Worm (Caenorhabditis elegans) whole organism, young adult: Measurements from ENCODE around the gene gid-2.

ENCODE experiments used
- B0019.2 ChIP-seq: fragments of 200-800 bp; sonication (Bioruptor generic); conservative IDR thresholded peaks from 2 replicates; pipeline ENCODE4 v1.3.6; 2022; ENCODE audit warnings: missing genetic modification reagents, missing genetic modification characterization, missing compliant biosample characterization
- F22D6.2 ChIP-seq: sonication (generic microtip); optimal IDR thresholded peaks from 2 replicates; lab custom pipeline; 2016; ENCODE audit warnings: mild to moderate bottlenecking, missing genetic modification characterization, missing compliant biosample characterization
- F23B12.7 ChIP-seq: sonication (generic microtip); optimal IDR thresholded peaks from 2 replicates; lab custom pipeline; 2017; ENCODE audit warnings: missing genetic modification characterization, mild to moderate bottlenecking, missing compliant biosample characterization, antibody characterized with exemption, moderate library complexity; ENCODE audit not compliant: insufficient read depth
- F57A8.1 ChIP-seq: fragments of 200-800 bp; sonication (Bioruptor generic); optimal IDR thresholded peaks from 2 replicates; lab custom pipeline; 2018; ENCODE audit warnings: mild to moderate bottlenecking, missing genetic modification characterization, moderate library complexity, missing compliant biosample characterization
- K11D2.4 ChIP-seq: fragments of 200-800 bp; sonication (Bioruptor generic); IDR thresholded peaks from 2 replicates; pipeline ENCODE4 v1.3.6; 2022; ENCODE audit warnings: missing genetic modification reagents, missing genetic modification characterization, missing compliant biosample characterization
- K12H6.12 ChIP-seq: fragments of 200-800 bp; sonication (Bioruptor generic); optimal IDR thresholded peaks from 2 replicates; lab custom pipeline; 2018; ENCODE audit warnings: mild to moderate bottlenecking, missing genetic modification characterization, missing compliant biosample characterization
- T07F8.4 ChIP-seq: sonication (generic microtip); optimal IDR thresholded peaks from 2 replicates; lab custom pipeline; 2016; ENCODE audit warnings: mild to moderate bottlenecking, missing genetic modification characterization, moderate library complexity, missing compliant biosample characterization
- T26A5.8 ChIP-seq: sonication (generic microtip); optimal IDR thresholded peaks from 2 replicates; lab custom pipeline; 2016; ENCODE audit warnings: missing genetic modification characterization, missing compliant biosample characterization
- Y67H2A.10 ChIP-seq: fragments of 200-800 bp; sonication (Bioruptor generic); conservative IDR thresholded peaks from 2 replicates; pipeline ENCODE4 v1.3.6; 2022; ENCODE audit warnings: missing genetic modification reagents, missing genetic modification characterization, missing compliant biosample characterization
- Y95B8A.8 ChIP-seq: fragments of 200-800 bp; sonication (Bioruptor generic); IDR thresholded peaks from 2 replicates; pipeline ENCODE4 v1.3.6; 2022; ENCODE audit warnings: missing genetic modification reagents, missing genetic modification characterization, missing compliant biosample characterization
- ZK185.1 ChIP-seq: sonication (generic microtip); optimal IDR thresholded peaks from 2 replicates; lab custom pipeline; 2016; ENCODE audit warnings: mild to moderate bottlenecking, missing genetic modification characterization, missing compliant biosample characterization; ENCODE audit not compliant: poor library complexity, severe bottlenecking
- attf-5 ChIP-seq: fragments of 200-800 bp; sonication (Bioruptor generic); optimal IDR thresholded peaks from 2 replicates; lab custom pipeline; 2018; ENCODE audit warnings: mild to moderate bottlenecking, missing genetic modification characterization, missing compliant biosample characterization
- cebp-2 ChIP-seq: fragments of 200-800 bp; sonication (Bioruptor generic); IDR thresholded peaks from 2 replicates; pipeline ENCODE4 v1.3.6; 2022; ENCODE audit warnings: missing genetic modification characterization, missing compliant biosample characterization
- ceh-100 ChIP-seq: fragments of 200-800 bp; sonication (Bioruptor generic); IDR thresholded peaks from 2 replicates; pipeline ENCODE4 v1.3.6; 2022; ENCODE audit warnings: missing genetic modification reagents, missing genetic modification characterization, missing compliant biosample characterization
- die-1 ChIP-seq: sonication (generic microtip); optimal IDR thresholded peaks from 2 replicates; lab custom pipeline; 2016; ENCODE audit warnings: missing genotype, mild to moderate bottlenecking, missing genetic modification characterization, missing compliant biosample characterization
- efl-1 ChIP-seq: fragments of 150-350 bp; optimal IDR thresholded peaks from 2 replicates; lab custom pipeline; 2014; ENCODE audit warnings: missing biosample characterization, missing genetic modification reagents, missing genetic modification characterization
- egl-18 ChIP-seq: fragments of 200-800 bp; sonication (Bioruptor generic); IDR thresholded peaks from 2 replicates; pipeline ENCODE4 v1.3.6; 2022; ENCODE audit warnings: missing genetic modification reagents, missing genetic modification characterization, missing compliant biosample characterization
- ets-4 ChIP-seq: fragments of 200-800 bp; sonication (Bioruptor generic); optimal IDR thresholded peaks from 2 replicates; lab custom pipeline; 2018; ENCODE audit warnings: mild to moderate bottlenecking, missing genetic modification characterization, missing compliant biosample characterization
- hmg-1.2 ChIP-seq: fragments of 200-800 bp; sonication (Bioruptor generic); IDR thresholded peaks from 2 replicates; pipeline ENCODE4 v1.3.6; 2022; ENCODE audit warnings: missing genetic modification reagents, missing genetic modification characterization, missing compliant biosample characterization
- hmg-20 ChIP-seq: fragments of 200-800 bp; sonication (Bioruptor generic); IDR thresholded peaks from 2 replicates; pipeline ENCODE4 v1.3.6; 2022; ENCODE audit warnings: missing genetic modification reagents, missing genetic modification characterization, missing compliant biosample characterization
- hrde-1 ChIP-seq: sonication (generic microtip); optimal IDR thresholded peaks from 2 replicates; lab custom pipeline; 2016; ENCODE audit warnings: missing genetic modification characterization, mild to moderate bottlenecking, missing compliant biosample characterization, moderate library complexity, missing genotype, missing genetic modification reagents, borderline replicate concordance
- lin-40 ChIP-seq: sonication (generic microtip); optimal IDR thresholded peaks from 2 replicates; lab custom pipeline; 2016; ENCODE audit warnings: missing genetic modification characterization, mild to moderate bottlenecking, missing compliant biosample characterization, missing genotype, missing genetic modification reagents
- madf-6 ChIP-seq: fragments of 200-800 bp; sonication (Bioruptor generic); IDR thresholded peaks from 2 replicates; pipeline ENCODE4 v1.3.6; 2022; ENCODE audit warnings: missing genetic modification reagents, missing genetic modification characterization, missing compliant biosample characterization
- madf-8 ChIP-seq: fragments of 200-800 bp; sonication (Bioruptor generic); conservative IDR thresholded peaks from 2 replicates; pipeline ENCODE4 v1.3.6; 2022; ENCODE audit warnings: missing genetic modification reagents, missing genetic modification characterization, missing compliant biosample characterization
- mes-4 ChIP-seq: sonication (generic microtip); optimal IDR thresholded peaks from 2 replicates; lab custom pipeline; 2016; ENCODE audit warnings: missing genotype, missing genetic modification characterization, missing compliant biosample characterization
- nfya-2 ChIP-seq: fragments of 200-800 bp; sonication (Bioruptor generic); IDR thresholded peaks from 2 replicates; pipeline ENCODE4 v1.3.6; 2022; ENCODE audit warnings: missing genetic modification reagents, missing genetic modification characterization, missing compliant biosample characterization
- nfyb-1 ChIP-seq: fragments of 200-800 bp; sonication (Bioruptor generic); IDR thresholded peaks from 2 replicates; pipeline ENCODE4 v1.3.6; 2022; ENCODE audit warnings: missing genetic modification reagents, missing genetic modification characterization, missing compliant biosample characterization
- nhr-120 ChIP-seq: fragments of 200-800 bp; sonication (Bioruptor generic); IDR thresholded peaks from 2 replicates; pipeline ENCODE4 v1.3.6; 2022; ENCODE audit warnings: missing genetic modification characterization, missing compliant biosample characterization
- nhr-179 ChIP-seq: sonication (generic microtip); optimal IDR thresholded peaks from 2 replicates; lab custom pipeline; 2016; ENCODE audit warnings: mild to moderate bottlenecking, missing genetic modification characterization, missing compliant biosample characterization
- nhr-80 ChIP-seq: sonication (generic microtip); optimal IDR thresholded peaks from 2 replicates; lab custom pipeline; 2016; ENCODE audit warnings: missing genetic modification characterization, missing compliant biosample characterization
- nhr-90 ChIP-seq: sonication (generic microtip); optimal IDR thresholded peaks from 2 replicates; lab custom pipeline; 2016; ENCODE audit warnings: missing genotype, mild to moderate bottlenecking, missing genetic modification characterization, missing compliant biosample characterization
- pha-4 ChIP-seq: fragments of 150-350 bp; sonication (generic microtip); optimal IDR thresholded peaks from 2 replicates; lab custom pipeline; 2014; ENCODE audit warnings: missing biosample characterization, missing genetic modification reagents, missing genetic modification characterization
- rec-8 ChIP-seq, 2 experiments: sonication (generic microtip); optimal IDR thresholded peaks; 2 replicates each; lab custom pipeline; 2016; ENCODE audit warnings: mild to moderate bottlenecking in 2 of 2, missing genetic modification characterization in 2 of 2, missing genetic modification reagents in 2 of 2, missing genotype in 2 of 2, missing biosample characterization in 1 of 2, missing compliant biosample characterization in 1 of 2, moderate library complexity in 1 of 2
- repo-1 ChIP-seq: sonication (generic microtip); optimal IDR thresholded peaks from 2 replicates; lab custom pipeline; 2017; ENCODE audit warnings: mild to moderate bottlenecking, missing genetic modification characterization, missing compliant biosample characterization
- snpc-3.4 ChIP-seq: sonication (generic microtip); optimal IDR thresholded peaks from 2 replicates; lab custom pipeline; 2017; ENCODE audit warnings: missing genetic modification characterization, mild to moderate bottlenecking, missing compliant biosample characterization, antibody characterized with exemption, moderate library complexity, missing genotype, missing genetic modification reagents
- snpc-4 ChIP-seq, 5 experiments: fragments of 150-350 bp in 1 of 5; sonication (generic microtip) in 4 of 5; optimal IDR thresholded peaks; 2 replicates each; lab custom pipeline; 2014 to 2018; ENCODE audit warnings: missing genetic modification characterization in 5 of 5, missing biosample characterization in 3 of 5, antibody characterized with exemption in 2 of 5, mild to moderate bottlenecking in 2 of 5, missing compliant biosample characterization in 2 of 5, missing genotype in 2 of 5, moderate library complexity in 2 of 5, missing genetic modification reagents in 1 of 5
- sptf-2 ChIP-seq: fragments of 200-800 bp; sonication (Bioruptor generic); optimal IDR thresholded peaks from 2 replicates; lab custom pipeline; 2018; ENCODE audit warnings: mild to moderate bottlenecking, missing genetic modification characterization, missing compliant biosample characterization
- tbp1 ChIP-seq: fragments of 200-800 bp; sonication (Bioruptor generic); optimal IDR thresholded peaks from 2 replicates; lab custom pipeline; 2018; ENCODE audit warnings: mild to moderate bottlenecking, missing genetic modification characterization, missing compliant biosample characterization
- xnd-1 ChIP-seq: sonication (generic microtip); optimal IDR thresholded peaks from 2 replicates; lab custom pipeline; 2016; ENCODE audit warnings: missing genotype, missing genetic modification reagents, missing genetic modification characterization, missing compliant biosample characterization
- zfh-2 ChIP-seq: fragments of 200-800 bp; sonication (Bioruptor generic); conservative IDR thresholded peaks from 2 replicates; pipeline ENCODE4 v1.3.6; 2022; ENCODE audit warnings: missing genetic modification reagents, missing genetic modification characterization, missing compliant biosample characterization
- ztf-22 ChIP-seq: fragments of 200-800 bp; sonication (Bioruptor generic); optimal IDR thresholded peaks from 2 replicates; lab custom pipeline; 2018; ENCODE audit warnings: mild to moderate bottlenecking, missing genetic modification characterization, moderate library complexity, missing compliant biosample characterization
- ztf-26 ChIP-seq: sonication (generic microtip); optimal IDR thresholded peaks from 2 replicates; lab custom pipeline; 2017; ENCODE audit warnings: missing genetic modification characterization, missing compliant biosample characterization

The gid-2 gene

ce11 chrX:2382227-2382626 is 56.5 kb downstream of the gid-2 start (continued):
- TF ChIP-seq hmg-1.2 (GFP tag; lab: Robert Waterston, UW): peak; percentile 33
- TF ChIP-seq K12H6.12: peak; percentile 3
- no peak for TF ChIP-seq B0019.2 (GFP tag; lab: Robert Waterston, UW)
- no peak for TF ChIP-seq nfyb-1 (GFP tag; lab: Robert Waterston, UW)
- TF ChIP-seq lin-40 (tag; lab: Kevin White, UChicago): peak; percentile 54
- TF ChIP-seq zfh-2 (GFP tag; lab: Robert Waterston, UW): no peak
- TF ChIP-seq T07F8.4 (tag; lab: Kevin White, UChicago): no peak
- TF ChIP-seq die-1 (tag; lab: Kevin White, UChicago): no peak
- TF ChIP-seq hmg-20 (GFP tag; lab: Robert Waterston, UW): no peak
- TF ChIP-seq attf-5: peak; percentile 1
- TF ChIP-seq egl-18 (GFP tag; lab: Robert Waterston, UW): no peak
- no peak for TF ChIP-seq pha-4
- TF ChIP-seq nhr-90 (tag; lab: Kevin White, UChicago): no peak
- TF ChIP-seq madf-8 (GFP tag; lab: Robert Waterston, UW): no peak
- no peak for TF ChIP-seq ceh-100 (GFP tag; lab: Robert Waterston, UW)
- no peak for TF ChIP-seq F23B12.7
- no peak for TF ChIP-seq repo-1 (tag; lab: Kevin White, UChicago)
- no peak for TF ChIP-seq K11D2.4 (GFP tag; lab: Robert Waterston, UW)
- TF ChIP-seq ZK185.1: peak; percentile 29
- TF ChIP-seq ztf-26: peak; percentile 32

- TF ChIP-seq ztf-22 (GFP tag; lab: Kevin White, UChicago): no peak
- no peak for TF ChIP-seq ZK185.1
- TF ChIP-seq mes-4: no peak
- no peak for TF ChIP-seq hrde-1 (tag; lab: Kevin White, UChicago)
- no peak for TF ChIP-seq rec-8 (tag; optimal IDR thresholded peaks at IDR 0.05; lab: Kevin White, UChicago)
- TF ChIP-seq nhr-179 (tag; lab: Kevin White, UChicago): no peak
- no peak for TF ChIP-seq F22D6.2 (tag; lab: Kevin White, UChicago)
- no peak for TF ChIP-seq efl-1 (GFP tag; lab: Kevin White, UChicago)
- no peak for TF ChIP-seq ztf-26
- TF ChIP-seq tbp1 (GFP tag; lab: Kevin White, UChicago): no peak
- TF ChIP-seq xnd-1 (tag; lab: Kevin White, UChicago): no peak
- no peak for TF ChIP-seq B0019.2 (GFP tag; lab: Robert Waterston, UW)
- no peak for TF ChIP-seq F57A8.1
Measured at ce11 chrX:2381282-2381681, 57.5 kb downstream of the gid-2 start, which contains the start of gene F47G3.4. F47G3.4 (plus strand) TSS chrX:2381582.

- TF ChIP-seq madf-6 (GFP tag; lab: Robert Waterston, UW) (no peak), nhr-120 (GFP tag; lab: Robert Waterston, UW) (no peak), snpc-4 (GFP tag; optimal IDR thresholded peaks at IDR 0.05; lab: Kevin White, UChicago) (no peak), snpc-4 (tag; optimal IDR thresholded peaks at IDR 0.05; lab: Kevin White, UChicago) (no peak), Y95B8A.8 (no peak), ztf-22 (GFP tag; lab: Kevin White, UChicago) (no peak), ZK185.1 (no peak), B0019.2 (GFP tag; lab: Robert Waterston, UW) (no peak), T26A5.8 (tag; lab: Kevin White, UChicago) (no peak), mes-4 (no peak), snpc-3.4 (tag; lab: Kevin White, UChicago) (no peak), ets-4 (GFP tag; lab: Kevin White, UChicago) (no peak), sptf-2 (no peak), tbp1 (GFP tag; lab: Kevin White, UChicago) (no peak), nfya-2 (no peak), Y67H2A.10 (GFP tag; lab: Robert Waterston, UW) (no peak), nhr-80 (no peak), cebp-2 (no peak)
Measured at ce11 chrX:2380818-2381217, 57.9 kb downstream of the gid-2 start.
